Worm (Caenorhabditis elegans): ENCODE measurements around the gene T01C3.3.

The T01C3.3 gene

ce11 chrV:15023544-15023943, 31.1 kb upstream of the T01C3.3 start, which contains the start of gene F14H8.4:
Gene F14H8.4 (plus strand): TSS chrV:15023844.
- TF ChIP-seq mdl-1 (tag; optimal IDR thresholded peaks at IDR 0.05), result no peak
- TF ChIP-seq zip-11 (GFP tag; IDR thresholded peaks at IDR 0.05), result no peak
- TF ChIP-seq cey-2 (tag; optimal IDR thresholded peaks at IDR 0.05; ENCODE audit: borderline replicate concordance, insufficient read depth), result no peak
- no peak for TF ChIP-seq spr-3 (GFP tag; optimal IDR thresholded peaks at IDR 0.05)
- TF ChIP-seq nhr-76 (tag; optimal IDR thresholded peaks at IDR 0.05), result no peak
- no peak for TF ChIP-seq madf-9 (GFP tag; conservative IDR thresholded peaks at IDR 0.05)
- TF ChIP-seq set-16 (GFP tag; IDR thresholded peaks at IDR 0.05), result no peak
- TF ChIP-seq ceh-32 (tag; optimal IDR thresholded peaks at IDR 0.05; ENCODE audit: poor library complexity), result no peak
- TF ChIP-seq daf-8 (GFP tag; IDR thresholded peaks at IDR 0.05), result no peak
- TF ChIP-seq ceh-44 (GFP tag; IDR thresholded peaks at IDR 0.05), result no peak
- TF ChIP-seq hlh-30 (tag; optimal IDR thresholded peaks at IDR 0.05; ENCODE audit: insufficient read depth), result no peak

- TF ChIP-seq madf-5 (GFP tag; IDR thresholded peaks at IDR 0.05), result no peak
Observed at ce11 chrV:15020732-15021131, 28.3 kb upstream of the T01C3.3 start, which contains the start of gene F14H8.5. Gene F14H8.5 (plus strand): TSS chrV:15021032.

ce11 chrV:15020229-15020628, 27.8 kb upstream of the T01C3.3 start, which contains the start of gene F14H8.2:
Gene F14H8.2 (minus strand): TSS chrV:15020329.
- TF ChIP-seq ama-1 (optimal IDR thresholded peaks at IDR 0.05), result no peak
- TF ChIP-seq sdz-12 (GFP tag; optimal IDR thresholded peaks at IDR 0.05), result no peak
- TF ChIP-seq nhr-11 (tag; optimal IDR thresholded peaks at IDR 0.05), result no peak
- TF ChIP-seq hlh-30 (tag; optimal IDR thresholded peaks at IDR 0.05; ENCODE audit: insufficient read depth), result no peak
- no peak for TF ChIP-seq nhr-48 (tag; optimal IDR thresholded peaks at IDR 0.05)
- no peak for TF ChIP-seq lin-15B (tag; optimal IDR thresholded peaks at IDR 0.05)
- no peak for TF ChIP-seq F49E8.2 (tag; optimal IDR thresholded peaks at IDR 0.05; ENCODE audit: borderline replicate concordance)

ce11 chrV:15016795-15017429, 24.4 kb upstream of the T01C3.3 start:
- no peak for TF ChIP-seq dmd-8 (GFP tag; IDR thresholded peaks at IDR 0.05)
- TF ChIP-seq nhr-77 (tag; optimal IDR thresholded peaks at IDR 0.05), result no peak
- TF ChIP-seq mxl-3 (GFP tag; optimal IDR thresholded peaks at IDR 0.05), result peak; percentile 1
- TF ChIP-seq F49E8.2 (tag; optimal IDR thresholded peaks at IDR 0.05; ENCODE audit: borderline replicate concordance), result no peak
- no peak for TF ChIP-seq lim-7 (GFP tag; IDR thresholded peaks at IDR 0.05)
- no peak for TF ChIP-seq lin-1 (GFP tag; IDR thresholded peaks at IDR 0.05)
- peak in 1 of 2 experiments; percentile 1 for TF ChIP-seq mdl-1 (tag; optimal IDR thresholded peaks at IDR 0.05)
- TF ChIP-seq spr-3 (GFP tag; optimal IDR thresholded peaks at IDR 0.05), result no peak
- no peak for TF ChIP-seq php-3 (GFP tag; IDR thresholded peaks at IDR 0.05)
- no peak for TF ChIP-seq lin-15B (tag; optimal IDR thresholded peaks at IDR 0.05)
- TF ChIP-seq nhr-6 (tag; optimal IDR thresholded peaks at IDR 0.05), result peak; percentile 33

- peak; percentile 83 for TF ChIP-seq aha-1 (tag)
- TF ChIP-seq hif-1 (tag; optimal IDR thresholded peaks at IDR 0.05), result peak in 1 of 2 experiments; percentile 25
- no peak for TF ChIP-seq dmd-9 (GFP tag; IDR thresholded peaks at IDR 0.05)
Observed at ce11 chrV:15015799-15016198, 23.3 kb upstream of the T01C3.3 start.

- no peak for TF ChIP-seq hmg-1.1 (GFP tag; IDR thresholded peaks at IDR 0.05)
- no peak for TF ChIP-seq snpc-1.2 (GFP tag; IDR thresholded peaks at IDR 0.05)
- no peak for TF ChIP-seq unc-62 (GFP tag; optimal IDR thresholded peaks at IDR 0.05 in 1 of 2)
- TF ChIP-seq unc-62 (tag; optimal IDR thresholded peaks at IDR 0.05), result no peak
- TF ChIP-seq daf-16 (GFP tag; optimal IDR thresholded peaks at IDR 0.05), result no peak
- no peak for TF ChIP-seq daf-16 (tag; optimal IDR thresholded peaks at IDR 0.05)
- TF ChIP-seq ZK546.5 (tag; optimal IDR thresholded peaks at IDR 0.05), result no peak
- no peak for TF ChIP-seq lin-15B (tag; optimal IDR thresholded peaks at IDR 0.05)
- no peak for TF ChIP-seq daf-8 (GFP tag; IDR thresholded peaks at IDR 0.05)
Observed at ce11 chrV:15014164-15014563, 21.7 kb upstream of the T01C3.3 start, which contains the start of gene obr-2. Gene obr-2 (minus strand): TSS chrV:15014264.
